Fruit fly (Drosophila melanogaster) whole organism, embryonic: ENCODE measurements around the gene mus301.

Experiments
- Atf-2 ChIP-seq: fragments of 200-800 bp; sonication (Bioruptor generic); optimal IDR thresholded peaks from 2 replicates; lab custom pipeline; 2016; ENCODE audit warnings: missing biosample characterization, missing genetic modification characterization
- Bteb2 ChIP-seq: fragments of 200-800 bp; sonication (Bioruptor generic); optimal IDR thresholded peaks from 2 replicates; lab custom pipeline; 2016; ENCODE audit warnings: missing biosample characterization, missing genetic modification characterization
- CG10959 ChIP-seq: fragments of 200-800 bp; sonication (Bioruptor generic); IDR thresholded peaks from 2 replicates; pipeline ENCODE4 v1.3.6; 2022; ENCODE audit warnings: missing biosample characterization, missing genetic modification characterization
- CG12236 ChIP-seq: fragments of 200-800 bp; sonication (Bioruptor generic); optimal IDR thresholded peaks from 2 replicates; lab custom pipeline; 2016; ENCODE audit warnings: missing biosample characterization, missing genetic modification characterization
- CG12942 ChIP-seq: fragments of 200-800 bp; sonication (Bioruptor generic); optimal IDR thresholded peaks from 3 replicates; lab custom pipeline; 2016; ENCODE audit warnings: missing biosample characterization, missing genetic modification characterization
- CG13624 ChIP-seq: fragments of 200-800 bp; sonication (Bioruptor generic); optimal IDR thresholded peaks from 2 replicates; lab custom pipeline; 2016; ENCODE audit warnings: missing biosample characterization, missing genetic modification characterization
- CG14860 ChIP-seq: fragments of 200-800 bp; sonication (Bioruptor generic); IDR thresholded peaks from 3 replicates; pipeline ENCODE4 v1.3.6; 2022; ENCODE audit warnings: missing biosample characterization, missing genetic modification characterization; ENCODE audit not compliant: partially characterized antibody
- CG1647 ChIP-seq: fragments of 200-800 bp; sonication (Bioruptor generic); optimal IDR thresholded peaks from 3 replicates; lab custom pipeline; 2016; ENCODE audit warnings: missing biosample characterization, missing genetic modification characterization
- CG16779 ChIP-seq: fragments of 200-800 bp; sonication (Bioruptor generic); IDR thresholded peaks from 2 replicates; pipeline ENCODE4 v1.3.6; 2022; ENCODE audit warnings: missing biosample characterization, missing genetic modification characterization
- CG17359 ChIP-seq: fragments of 200-800 bp; sonication (Bioruptor generic); optimal IDR thresholded peaks from 3 replicates; lab custom pipeline; 2018; ENCODE audit warnings: missing biosample characterization, mild to moderate bottlenecking, missing genetic modification characterization, moderate library complexity
- CG34224 ChIP-seq: fragments of 200-800 bp; sonication (Bioruptor generic); IDR thresholded peaks from 3 replicates; pipeline ENCODE4 v1.3.6; 2022; ENCODE audit warnings: missing biosample characterization, missing genetic modification characterization; ENCODE audit not compliant: partially characterized antibody
- CG6175 ChIP-seq: fragments of 200-800 bp; sonication (Bioruptor generic); IDR thresholded peaks from 3 replicates; pipeline ENCODE4 v1.3.6; 2022; ENCODE audit warnings: missing biosample characterization, missing genetic modification characterization
- CG6689 ChIP-seq: fragments of 200-800 bp; sonication (Bioruptor generic); IDR thresholded peaks from 2 replicates; pipeline ENCODE4 v1.3.6; 2022; ENCODE audit warnings: missing biosample characterization, missing genetic modification characterization
- CG8290 ChIP-seq, 3 experiments: fragments of 200-800 bp; sonication (Bioruptor generic); optimal IDR thresholded peaks; 2 replicates each; lab custom pipeline; 2016 to 2019; ENCODE audit warnings: missing biosample characterization in 3 of 3, missing genetic modification characterization in 3 of 3, mild to moderate bottlenecking in 2 of 3, moderate library complexity in 1 of 3
- CG8944 ChIP-seq: fragments of 200-800 bp; sonication (Bioruptor generic); optimal IDR thresholded peaks from 3 replicates; lab custom pipeline; 2016; ENCODE audit warnings: missing biosample characterization, missing genetic modification characterization
- CG9932 ChIP-seq: fragments of 200-800 bp; sonication (Bioruptor generic); IDR thresholded peaks from 2 replicates; pipeline ENCODE4 v1.3.6; 2022; ENCODE audit warnings: missing biosample characterization, missing genetic modification characterization
- CrebB ChIP-seq: fragments of 200-800 bp; sonication (Bioruptor generic); optimal IDR thresholded peaks from 3 replicates; lab custom pipeline; 2018; ENCODE audit warnings: missing biosample characterization, mild to moderate bottlenecking, missing genetic modification characterization
- Dll ChIP-seq: fragments of 200-800 bp; sonication (Bioruptor generic); IDR thresholded peaks from 4 replicates; pipeline ENCODE4 v1.3.6; 2022; ENCODE audit warnings: missing biosample characterization, missing genetic modification characterization; ENCODE audit not compliant: partially characterized antibody
- Dp ChIP-seq: fragments of 200-800 bp; sonication (Bioruptor generic); optimal IDR thresholded peaks from 2 replicates; lab custom pipeline; 2018; ENCODE audit warnings: missing biosample characterization, mild to moderate bottlenecking, missing genetic modification characterization, moderate library complexity
- GATAe ChIP-seq: fragments of 200-800 bp; sonication (Bioruptor generic); conservative IDR thresholded peaks from 2 replicates; pipeline ENCODE4 v1.3.6; 2022; ENCODE audit warnings: missing biosample characterization, missing genetic modification characterization
- HLHmδ ChIP-seq: fragments of 200-800 bp; sonication (Bioruptor generic); optimal IDR thresholded peaks from 2 replicates; lab custom pipeline; 2018; ENCODE audit warnings: missing biosample characterization, mild to moderate bottlenecking, missing genetic modification characterization, moderate library complexity
- Kr ChIP-seq: fragments of 200-800 bp; sonication (Bioruptor generic); optimal IDR thresholded peaks from 2 replicates; lab custom pipeline; 2017; ENCODE audit warnings: missing biosample characterization, mild to moderate bottlenecking, missing genetic modification characterization
- Sin3A ChIP-seq: fragments of >200 bp; optimal IDR thresholded peaks from 2 replicates; lab custom pipeline; 2018
- Trl ChIP-seq, 3 experiments: fragments of >200 bp in 2 of 3; fragments of 200-800 bp in 1 of 3; sonication (Bioruptor generic) in 1 of 3; optimal IDR thresholded peaks; 2 replicates in 1 of 3; 3 replicates in 2 of 3; lab custom pipeline; 2016 to 2017; ENCODE audit warnings: missing biosample characterization in 1 of 3, missing genetic modification characterization in 1 of 3
- al ChIP-seq: fragments of 200-800 bp; sonication (Bioruptor generic); IDR thresholded peaks from 2 replicates; pipeline ENCODE4 v1.3.6; 2022; ENCODE audit warnings: missing biosample characterization, missing genetic modification characterization
- ash1 ChIP-seq: fragments of 200-800 bp; sonication (Bioruptor generic); optimal IDR thresholded peaks from 2 replicates; lab custom pipeline; 2018; ENCODE audit warnings: missing biosample characterization, mild to moderate bottlenecking, missing genetic modification characterization
- br ChIP-seq: fragments of >200 bp; optimal IDR thresholded peaks from 2 replicates; lab custom pipeline; 2017
- chm ChIP-seq: fragments of 200-800 bp; sonication (Bioruptor generic); IDR thresholded peaks from 2 replicates; pipeline ENCODE4 v1.3.6; 2022; ENCODE audit warnings: missing biosample characterization, missing genetic modification characterization
- croc ChIP-seq: fragments of 200-800 bp; sonication (Bioruptor generic); conservative IDR thresholded peaks from 3 replicates; pipeline ENCODE4 v1.3.6; 2022; ENCODE audit warnings: missing biosample characterization, missing genetic modification characterization
- crol ChIP-seq: fragments of 200-800 bp; sonication (Bioruptor generic); IDR thresholded peaks from 2 replicates; pipeline ENCODE4 v1.3.6; 2022; ENCODE audit warnings: missing biosample characterization, missing genetic modification characterization
- dmrt99B ChIP-seq: fragments of 200-800 bp; sonication (Bioruptor generic); optimal IDR thresholded peaks from 2 replicates; lab custom pipeline; 2018; ENCODE audit warnings: missing biosample characterization, mild to moderate bottlenecking, missing genetic modification characterization, moderate library complexity
- en ChIP-seq: fragments of 200-800 bp; sonication (Bioruptor generic); optimal IDR thresholded peaks from 2 replicates; lab custom pipeline; 2016; ENCODE audit warnings: missing biosample characterization, missing genetic modification characterization
- eyg ChIP-seq: fragments of 200-800 bp; sonication (Bioruptor generic); optimal IDR thresholded peaks from 3 replicates; lab custom pipeline; 2016; ENCODE audit warnings: missing biosample characterization, missing genetic modification characterization
- gsb ChIP-seq: fragments of 200-800 bp; sonication (Bioruptor generic); IDR thresholded peaks from 2 replicates; pipeline ENCODE4 v1.3.6; 2022; ENCODE audit warnings: missing biosample characterization, missing genetic modification characterization
- her ChIP-seq: fragments of 200-800 bp; sonication (Bioruptor generic); optimal IDR thresholded peaks from 2 replicates; lab custom pipeline; 2016; ENCODE audit warnings: missing biosample characterization, missing genetic modification characterization
- hkb ChIP-seq, 2 experiments: fragments of 200-800 bp in 1 of 2; fragments of >200 bp in 1 of 2; sonication (Bioruptor generic) in 1 of 2; IDR thresholded peaks in 1 of 2; optimal IDR thresholded peaks in 1 of 2; 2 replicates each; pipeline versions ENCODE4 v1.3.6 to Lab custom; 2017 to 2022; ENCODE audit warnings: missing biosample characterization in 1 of 2, missing genetic modification characterization in 1 of 2
- kah ChIP-seq: fragments of 200-800 bp; sonication (Bioruptor generic); optimal IDR thresholded peaks from 2 replicates; lab custom pipeline; 2018; ENCODE audit warnings: missing biosample characterization, mild to moderate bottlenecking, missing genetic modification characterization
- maf-S ChIP-seq: fragments of 200-800 bp; sonication (Bioruptor generic); optimal IDR thresholded peaks from 2 replicates; lab custom pipeline; 2016; ENCODE audit warnings: missing biosample characterization, missing genetic modification characterization
- mld ChIP-seq: fragments of 200-800 bp; sonication (Bioruptor generic); IDR thresholded peaks from 3 replicates; pipeline ENCODE4 v1.3.6; 2022; ENCODE audit warnings: missing biosample characterization, missing genetic modification characterization; ENCODE audit not compliant: partially characterized antibody
- pzg ChIP-seq: fragments of 200-800 bp; sonication (Bioruptor generic); optimal IDR thresholded peaks from 3 replicates; lab custom pipeline; 2018; ENCODE audit warnings: missing biosample characterization, mild to moderate bottlenecking, missing genetic modification characterization, moderate library complexity
- scrt ChIP-seq: fragments of 200-800 bp; sonication (Bioruptor generic); optimal IDR thresholded peaks from 2 replicates; lab custom pipeline; 2018; ENCODE audit warnings: missing biosample characterization, mild to moderate bottlenecking, missing genetic modification characterization, moderate library complexity
- sisA ChIP-seq: fragments of 200-800 bp; sonication (Bioruptor generic); IDR thresholded peaks from 2 replicates; pipeline ENCODE4 v1.3.6; 2022; ENCODE audit warnings: missing biosample characterization, missing genetic modification characterization
- sqz ChIP-seq: fragments of 200-800 bp; sonication (Bioruptor generic); optimal IDR thresholded peaks from 3 replicates; lab custom pipeline; 2018; ENCODE audit warnings: missing biosample characterization, mild to moderate bottlenecking, missing genetic modification characterization
- tap ChIP-seq: fragments of 200-800 bp; optimal IDR thresholded peaks from 3 replicates; lab custom pipeline; 2019; ENCODE audit warnings: missing biosample characterization, mild to moderate bottlenecking, missing genetic modification characterization, moderate library complexity
- ttk ChIP-seq: fragments of 200-800 bp; sonication (Bioruptor generic); IDR thresholded peaks from 2 replicates; pipeline ENCODE4 v2.1.2; 2022; ENCODE audit warnings: missing biosample characterization, missing genetic modification characterization
- z ChIP-seq: fragments of 200-800 bp; sonication (Bioruptor generic); IDR thresholded peaks from 3 replicates; pipeline ENCODE4 v1.3.6; 2022; ENCODE audit warnings: missing biosample characterization, missing genetic modification characterization
- zfh1 ChIP-seq: fragments of 200-800 bp; sonication (Bioruptor generic); IDR thresholded peaks from 3 replicates; pipeline ENCODE4 v1.3.6; 2022; ENCODE audit warnings: missing biosample characterization, missing genetic modification characterization
- zfh2 ChIP-seq: fragments of 200-800 bp; sonication (Bioruptor generic); optimal IDR thresholded peaks from 2 replicates; lab custom pipeline; 2016; ENCODE audit warnings: missing biosample characterization, missing genetic modification characterization

The mus301 gene

dm6 chr3L:8186627-8187396 is 49.2 kb downstream of the mus301 start, which contains the start of the genes ERR and Atg18a (continued):
- TF ChIP-seq CG1647 (GFP tag; lab: Kevin White, UChicago): peak; percentile 61
- no peak for TF ChIP-seq sqz (GFP tag; lab: Kevin White, UChicago)
- TF ChIP-seq CrebB (tag; lab: Kevin White, UChicago): peak; percentile 13
- TF ChIP-seq z (GFP tag; lab: Robert Waterston, UW): no peak
- peak; percentile 76; the same call in 1 of the 2 replicates for TF ChIP-seq CG16779 (GFP tag; lab: Robert Waterston, UW)
- peak; percentile 45 for TF ChIP-seq Atf-2 (GFP tag; lab: Kevin White, UChicago)
- TF ChIP-seq maf-S (GFP tag; lab: Kevin White, UChicago): peak; percentile 79
- no peak for TF ChIP-seq en (GFP tag; lab: Kevin White, UChicago)
- peak; percentile 97 for TF ChIP-seq CG9932 (GFP tag; lab: Robert Waterston, UW)
- TF ChIP-seq tap: no peak
- no peak for TF ChIP-seq crol (GFP tag; lab: Robert Waterston, UW)
- peak; percentile 88 for TF ChIP-seq pzg
- TF ChIP-seq sisA (GFP tag; lab: Robert Waterston, UW): peak; percentile 91
- TF ChIP-seq Kr (GFP tag; lab: Kevin White, UChicago): no peak
- peak; percentile 91 for TF ChIP-seq al (GFP tag; lab: Robert Waterston, UW)
- TF ChIP-seq chm: peak; percentile 50
- TF ChIP-seq CG8944 (GFP tag; lab: Kevin White, UChicago): peak; percentile 72
- TF ChIP-seq GATAe: peak; percentile 49; the same call in 1 of the 2 replicates
- TF ChIP-seq Dp (GFP tag; lab: Kevin White, UChicago): peak; percentile 27
- TF ChIP-seq Bteb2 (GFP tag; lab: Kevin White, UChicago): peak; percentile 75
- peak; percentile 67 for TF ChIP-seq CG13624
- TF ChIP-seq HLHmδ: no peak
- peak; percentile 25 for TF ChIP-seq CG12236 (GFP tag; lab: Kevin White, UChicago)
- TF ChIP-seq CG12942 (GFP tag; lab: Kevin White, UChicago): peak; percentile 81
- no peak for TF ChIP-seq mld
- TF ChIP-seq zfh2: peak; percentile 93
- TF ChIP-seq Dll (GFP tag; lab: Robert Waterston, UW): peak; percentile 67
- TF ChIP-seq Sin3A (lab: Kevin White, UChicago): peak; percentile 98
- peak; percentile 77 for TF ChIP-seq CG17359 (tag; lab: Kevin White, UChicago)
- peak; percentile 57 for TF ChIP-seq her (GFP tag; lab: Kevin White, UChicago)
- peak; percentile 36; the same call in 1 of the 3 replicates for TF ChIP-seq CG14860 (GFP tag; lab: Robert Waterston, UW)
- TF ChIP-seq br (lab: Kevin White, UChicago): no peak
- peak in 1 of 2 experiments; percentile 49 for TF ChIP-seq Trl (optimal IDR thresholded peaks at IDR 0.05; lab: Kevin White, UChicago)
- TF ChIP-seq Trl (GFP tag; optimal IDR thresholded peaks at IDR 0.05; lab: Kevin White, UChicago): peak; percentile 84
- peak; percentile 66 for TF ChIP-seq CG8290 (GFP tag; optimal IDR thresholded peaks at IDR 0.05; lab: Kevin White, UChicago)
- TF ChIP-seq CG8290 (tag; optimal IDR thresholded peaks at IDR 0.05; lab: Kevin White, UChicago): peak; percentile 38 to 80
- TF ChIP-seq zfh1 (GFP tag; lab: Robert Waterston, UW): peak; percentile 82; the same call in 2 of the 3 replicates
- peak; percentile 73 for TF ChIP-seq scrt (GFP tag; lab: Kevin White, UChicago)
- TF ChIP-seq CG10959 (GFP tag; lab: Robert Waterston, UW): peak; percentile 41; the same call in 1 of the 2 replicates
- TF ChIP-seq ash1: no peak
- peak; percentile 81 for TF ChIP-seq ttk
- peak; percentile 76; the same call in 2 of the 3 replicates for TF ChIP-seq CG6175 (GFP tag; lab: Robert Waterston, UW)
- TF ChIP-seq kah (GFP tag; lab: Kevin White, UChicago): peak; percentile 3
- TF ChIP-seq CG6689: peak; percentile 86
- TF ChIP-seq croc (GFP tag; lab: Robert Waterston, UW): peak; percentile 85
- TF ChIP-seq hkb (optimal IDR thresholded peaks at IDR 0.05; lab: Kevin White, UChicago): peak; percentile 93
- peak; percentile 62 for TF ChIP-seq hkb (GFP tag; IDR thresholded peaks at IDR 0.05; lab: Robert Waterston, UW)
- TF ChIP-seq dmrt99B (tag; lab: Kevin White, UChicago): no peak
- TF ChIP-seq gsb (GFP tag; lab: Robert Waterston, UW): peak; percentile 61
- peak; percentile 65; the same call in 2 of the 3 replicates for TF ChIP-seq CG34224 (GFP tag; lab: Robert Waterston, UW)
- peak; percentile 36 for TF ChIP-seq eyg (GFP tag; lab: Kevin White, UChicago)
